Fruit fly (Drosophila melanogaster) whole organism, embryonic: Measurements from ENCODE around the gene Art8.
A peak's percentile ranks its signal among the peaks of the same experiment; 100 is the strongest.

Source experiments
- Aef1 ChIP-seq: fragments of 200-800 bp; sonication (Bioruptor generic); IDR thresholded peaks from 3 replicates; pipeline ENCODE4 v1.3.6; 2022; ENCODE audit warnings: missing biosample characterization, missing genetic modification characterization
- Asciz ChIP-seq: fragments of 200-800 bp; sonication (Bioruptor generic); optimal IDR thresholded peaks from 2 replicates; lab custom pipeline; 2017; ENCODE audit warnings: missing biosample characterization, mild to moderate bottlenecking, missing genetic modification characterization, missing genetic modification reagents
- C15 ChIP-seq: fragments of 200-800 bp; sonication (Bioruptor generic); IDR thresholded peaks from 3 replicates; pipeline ENCODE4 v1.3.6; 2022; ENCODE audit warnings: missing biosample characterization, missing genetic modification characterization
- CG10959 ChIP-seq: fragments of 200-800 bp; sonication (Bioruptor generic); IDR thresholded peaks from 2 replicates; pipeline ENCODE4 v1.3.6; 2022; ENCODE audit warnings: missing biosample characterization, missing genetic modification characterization
- CG12236 ChIP-seq: fragments of 200-800 bp; sonication (Bioruptor generic); optimal IDR thresholded peaks from 2 replicates; lab custom pipeline; 2016; ENCODE audit warnings: missing biosample characterization, missing genetic modification characterization
- CG12299 ChIP-seq: fragments of 200-800 bp; sonication (Bioruptor generic); optimal IDR thresholded peaks from 2 replicates; lab custom pipeline; 2018; ENCODE audit warnings: missing biosample characterization, mild to moderate bottlenecking, missing genetic modification characterization
- CG14014 ChIP-seq: fragments of 200-800 bp; sonication (Bioruptor generic); IDR thresholded peaks from 2 replicates; pipeline ENCODE4 v1.3.6; 2022; ENCODE audit warnings: missing biosample characterization, missing genetic modification characterization
- CG14965 ChIP-seq: fragments of 200-800 bp; sonication (Bioruptor generic); optimal IDR thresholded peaks from 2 replicates; lab custom pipeline; 2016; ENCODE audit warnings: missing biosample characterization, missing genetic modification characterization, borderline replicate concordance
- CG1529 ChIP-seq: fragments of 200-800 bp; sonication (Bioruptor generic); optimal IDR thresholded peaks from 3 replicates; lab custom pipeline; 2018; ENCODE audit warnings: missing biosample characterization, missing genetic modification characterization
- CG15514 ChIP-seq: fragments of 200-800 bp; sonication (Bioruptor generic); optimal IDR thresholded peaks from 3 replicates; lab custom pipeline; 2017; ENCODE audit warnings: missing biosample characterization, missing genetic modification characterization, mild to moderate bottlenecking, moderate library complexity, missing genetic modification reagents
- CG16779 ChIP-seq: fragments of 200-800 bp; sonication (Bioruptor generic); IDR thresholded peaks from 2 replicates; pipeline ENCODE4 v1.3.6; 2022; ENCODE audit warnings: missing biosample characterization, missing genetic modification characterization
- CG16813 ChIP-seq: fragments of 200-800 bp; sonication (Bioruptor generic); IDR thresholded peaks from 3 replicates; pipeline ENCODE4 v1.3.6; 2022; ENCODE audit warnings: missing biosample characterization, missing genetic modification characterization; ENCODE audit not compliant: partially characterized antibody
- CG18262 ChIP-seq: fragments of 200-800 bp; optimal IDR thresholded peaks from 3 replicates; lab custom pipeline; 2019; ENCODE audit warnings: missing biosample characterization, mild to moderate bottlenecking, missing genetic modification characterization, moderate library complexity
- CG1832 ChIP-seq: fragments of 200-800 bp; sonication (Bioruptor generic); optimal IDR thresholded peaks from 2 replicates; lab custom pipeline; 2017; ENCODE audit warnings: missing biosample characterization, mild to moderate bottlenecking, missing genetic modification characterization, inconsistent platforms
- CG18476 ChIP-seq: fragments of 200-800 bp; sonication (Bioruptor generic); optimal IDR thresholded peaks from 2 replicates; lab custom pipeline; 2016; ENCODE audit warnings: missing biosample characterization, mild to moderate bottlenecking, missing genetic modification characterization
- CG30020 ChIP-seq: fragments of 200-800 bp; optimal IDR thresholded peaks from 2 replicates; lab custom pipeline; 2019; ENCODE audit warnings: missing biosample characterization, mild to moderate bottlenecking, missing genetic modification characterization, moderate library complexity
- CG31441 ChIP-seq: fragments of 200-800 bp; sonication (Bioruptor generic); IDR thresholded peaks from 2 replicates; pipeline ENCODE4 v1.3.6; 2022; ENCODE audit warnings: missing biosample characterization, missing genetic modification characterization
- CG34224 ChIP-seq: fragments of 200-800 bp; sonication (Bioruptor generic); IDR thresholded peaks from 3 replicates; pipeline ENCODE4 v1.3.6; 2022; ENCODE audit warnings: missing biosample characterization, missing genetic modification characterization; ENCODE audit not compliant: partially characterized antibody
- CG3838 ChIP-seq: fragments of 200-800 bp; sonication (Bioruptor generic); optimal IDR thresholded peaks from 3 replicates; lab custom pipeline; 2016; ENCODE audit warnings: missing biosample characterization, missing genetic modification characterization
- CG4328 ChIP-seq: fragments of 200-800 bp; sonication (Bioruptor generic); optimal IDR thresholded peaks from 3 replicates; lab custom pipeline; 2017; ENCODE audit warnings: missing biosample characterization, missing genetic modification reagents, missing genetic modification characterization
- CG5245 ChIP-seq: fragments of 200-800 bp; sonication (Bioruptor generic); optimal IDR thresholded peaks from 3 replicates; lab custom pipeline; 2016; ENCODE audit warnings: missing biosample characterization, missing genetic modification characterization
- CG7839 ChIP-seq: fragments of 200-800 bp; sonication (Bioruptor generic); optimal IDR thresholded peaks from 3 replicates; lab custom pipeline; 2018; ENCODE audit warnings: missing biosample characterization, mild to moderate bottlenecking, missing genetic modification characterization, moderate library complexity
- CG8924 ChIP-seq: fragments of 200-800 bp; optimal IDR thresholded peaks from 3 replicates; lab custom pipeline; 2019; ENCODE audit warnings: missing biosample characterization, mild to moderate bottlenecking, missing genetic modification characterization, moderate library complexity
- CG9797 ChIP-seq: fragments of 200-800 bp; sonication (Bioruptor generic); optimal IDR thresholded peaks from 3 replicates; lab custom pipeline; 2018; ENCODE audit warnings: missing biosample characterization, mild to moderate bottlenecking, missing genetic modification characterization
- Dip3 ChIP-seq: fragments of 200-800 bp; sonication (Bioruptor generic); optimal IDR thresholded peaks from 3 replicates; lab custom pipeline; 2016; ENCODE audit warnings: missing biosample characterization, missing genetic modification characterization
- Meics ChIP-seq: fragments of 200-800 bp; sonication (Bioruptor generic); optimal IDR thresholded peaks from 2 replicates; lab custom pipeline; 2017; ENCODE audit warnings: missing biosample characterization, mild to moderate bottlenecking, missing genetic modification characterization
- Opbp ChIP-seq: fragments of 200-800 bp; sonication (Bioruptor generic); IDR thresholded peaks from 3 replicates; pipeline ENCODE4 v1.3.6; 2022; ENCODE audit warnings: missing biosample characterization, missing genetic modification characterization; ENCODE audit not compliant: partially characterized antibody
- PHDP ChIP-seq: fragments of 200-800 bp; sonication (Bioruptor generic); optimal IDR thresholded peaks from 3 replicates; lab custom pipeline; 2018; ENCODE audit warnings: missing biosample characterization, mild to moderate bottlenecking, missing genetic modification characterization, moderate library complexity
- Poxn ChIP-seq: fragments of 200-800 bp; sonication (Bioruptor generic); IDR thresholded peaks from 2 replicates; pipeline ENCODE4 v1.3.6; 2022; ENCODE audit warnings: missing biosample characterization, missing genetic modification characterization
- amos ChIP-seq: fragments of 200-800 bp; sonication (Bioruptor generic); IDR thresholded peaks from 2 replicates; pipeline ENCODE4 v1.3.6; 2022; ENCODE audit warnings: missing biosample characterization, missing genetic modification characterization; ENCODE audit not compliant: partially characterized antibody
- ato ChIP-seq: fragments of 200-800 bp; sonication (Bioruptor generic); IDR thresholded peaks from 2 replicates; pipeline ENCODE4 v1.3.6; 2022; ENCODE audit warnings: missing biosample characterization, missing genetic modification characterization; ENCODE audit not compliant: partially characterized antibody
- bowl ChIP-seq: fragments of 200-800 bp; sonication (Bioruptor generic); IDR thresholded peaks from 2 replicates; pipeline ENCODE4 v1.3.6; 2022; ENCODE audit warnings: missing biosample characterization, missing genetic modification characterization
- bsh ChIP-seq, 2 experiments: fragments of 200-800 bp; sonication (Bioruptor generic); optimal IDR thresholded peaks; 2 replicates each; lab custom pipeline; 2017 to 2018; ENCODE audit warnings: mild to moderate bottlenecking in 2 of 2, missing biosample characterization in 2 of 2, missing genetic modification characterization in 2 of 2, moderate library complexity in 1 of 2
- chif ChIP-seq, 2 experiments: fragments of 200-800 bp; sonication (Bioruptor generic); optimal IDR thresholded peaks; 3 replicates each; lab custom pipeline; 2016; ENCODE audit warnings: missing biosample characterization in 2 of 2, missing genetic modification characterization in 2 of 2
- dati ChIP-seq: fragments of 200-800 bp; sonication (Bioruptor generic); IDR thresholded peaks from 2 replicates; pipeline ENCODE4 v1.3.6; 2022; ENCODE audit warnings: missing biosample characterization, missing genetic modification characterization
- dmrt99B ChIP-seq: fragments of 200-800 bp; sonication (Bioruptor generic); optimal IDR thresholded peaks from 2 replicates; lab custom pipeline; 2018; ENCODE audit warnings: missing biosample characterization, mild to moderate bottlenecking, missing genetic modification characterization, moderate library complexity
- fd64A ChIP-seq: fragments of 200-800 bp; sonication (Bioruptor generic); optimal IDR thresholded peaks from 3 replicates; lab custom pipeline; 2018; ENCODE audit warnings: missing biosample characterization, mild to moderate bottlenecking, missing genetic modification characterization
- ham ChIP-seq: fragments of 200-800 bp; sonication (Bioruptor generic); IDR thresholded peaks from 2 replicates; pipeline ENCODE4 v1.3.6; 2022; ENCODE audit warnings: missing biosample characterization, missing genetic modification characterization
- kni ChIP-seq: fragments of 200-800 bp; sonication (Bioruptor generic); optimal IDR thresholded peaks from 3 replicates; lab custom pipeline; 2017; ENCODE audit warnings: mild to moderate bottlenecking, missing biosample characterization, missing genetic modification reagents, missing genetic modification characterization
- mirr ChIP-seq: fragments of 200-800 bp; sonication (Bioruptor generic); optimal IDR thresholded peaks from 3 replicates; lab custom pipeline; 2018; ENCODE audit warnings: missing biosample characterization, mild to moderate bottlenecking, missing genetic modification characterization
- odd ChIP-seq: fragments of 200-800 bp; sonication (Bioruptor generic); optimal IDR thresholded peaks from 2 replicates; lab custom pipeline; 2017; ENCODE audit warnings: missing biosample characterization, mild to moderate bottlenecking, missing genetic modification characterization
- onecut ChIP-seq: fragments of 200-800 bp; sonication (Bioruptor generic); IDR thresholded peaks from 2 replicates; pipeline ENCODE4 v1.3.6; 2022; ENCODE audit warnings: missing biosample characterization, missing genetic modification characterization
- sima ChIP-seq: fragments of 200-800 bp; sonication (Bioruptor generic); optimal IDR thresholded peaks from 2 replicates; lab custom pipeline; 2016; ENCODE audit warnings: missing biosample characterization, missing genetic modification characterization
- slou ChIP-seq: fragments of 200-800 bp; sonication (Bioruptor generic); optimal IDR thresholded peaks from 3 replicates; lab custom pipeline; 2016; ENCODE audit warnings: missing biosample characterization, missing genetic modification characterization
- sug ChIP-seq: fragments of 200-800 bp; optimal IDR thresholded peaks from 2 replicates; lab custom pipeline; 2019; ENCODE audit warnings: missing biosample characterization, mild to moderate bottlenecking, missing genetic modification characterization, moderate library complexity
- trh ChIP-seq: fragments of 200-800 bp; sonication (Bioruptor generic); optimal IDR thresholded peaks from 2 replicates; lab custom pipeline; 2016; ENCODE audit warnings: missing biosample characterization, missing genetic modification characterization
- tup ChIP-seq: fragments of 200-800 bp; sonication (Bioruptor generic); optimal IDR thresholded peaks from 2 replicates; lab custom pipeline; 2016; ENCODE audit warnings: missing biosample characterization, mild to moderate bottlenecking, missing genetic modification characterization, moderate library complexity
- zfh2 ChIP-seq: fragments of 200-800 bp; sonication (Bioruptor generic); optimal IDR thresholded peaks from 2 replicates; lab custom pipeline; 2016; ENCODE audit warnings: missing biosample characterization, missing genetic modification characterization

The Art8 gene

dm6 chr2L:11003925-11004673 is 6.8 kb downstream of the Art8 start, which contains the start of gene RpL9 (continued):
- 0 out of 2 replicates have a peak, but pooled peaks have one; percentile 35 for TF ChIP-seq dati (GFP tag; lab: Robert Waterston, UW)
- peak; percentile 57 for TF ChIP-seq CG9797 (GFP tag; lab: Kevin White, UChicago)
- TF ChIP-seq CG16779 (GFP tag; lab: Robert Waterston, UW): peak; percentile 75
- TF ChIP-seq PHDP (tag; lab: Kevin White, UChicago): peak; percentile 82
- TF ChIP-seq CG15514 (GFP tag; lab: Kevin White, UChicago): peak; percentile 82
- peak; percentile 37 for TF ChIP-seq CG12236
- no peak for TF ChIP-seq fd64A (GFP tag; lab: Kevin White, UChicago)
- TF ChIP-seq CG4328 (GFP tag; lab: Kevin White, UChicago): peak; percentile 83
- TF ChIP-seq CG31441 (GFP tag; lab: Robert Waterston, UW): no peak; the same call in none of the 2 replicates
- TF ChIP-seq Asciz (GFP tag; lab: Kevin White, UChicago): peak; percentile 78
- TF ChIP-seq ato (GFP tag; lab: Robert Waterston, UW): no peak
- TF ChIP-seq zfh2: no peak
- TF ChIP-seq CG18476: no peak
- TF ChIP-seq slou (GFP tag; lab: Kevin White, UChicago): peak; percentile 9
- TF ChIP-seq CG1529 (GFP tag; lab: Kevin White, UChicago): peak; percentile 69
- no peak for TF ChIP-seq Poxn (GFP tag; lab: Robert Waterston, UW)
- TF ChIP-seq CG3838 (GFP tag; lab: Kevin White, UChicago): no peak
- peak; percentile 45 for TF ChIP-seq Dip3 (GFP tag; lab: Kevin White, UChicago)
- TF ChIP-seq Meics (GFP tag; lab: Kevin White, UChicago): peak; percentile 86
- TF ChIP-seq CG16813: no peak
- TF ChIP-seq CG7839 (tag; lab: Kevin White, UChicago): no peak
- TF ChIP-seq sima (GFP tag; lab: Kevin White, UChicago): peak; percentile 9
- TF ChIP-seq bsh (GFP tag; optimal IDR thresholded peaks at IDR 0.05; lab: Kevin White, UChicago): peak in 1 of 2 experiments; percentile 65
- TF ChIP-seq C15: peak; percentile 61; the same call in 1 of the 3 replicates
- TF ChIP-seq sug: peak; percentile 64
- peak; percentile 37 for TF ChIP-seq trh (GFP tag; lab: Kevin White, UChicago)
- TF ChIP-seq kni (GFP tag; lab: Kevin White, UChicago): no peak
- no peak for TF ChIP-seq Aef1 (GFP tag; lab: Robert Waterston, UW)
- TF ChIP-seq CG10959 (GFP tag; lab: Robert Waterston, UW): no peak; the same call in 1 of the 2 replicates
- no peak for TF ChIP-seq CG8924 (tag; lab: Kevin White, UChicago)
- no peak for TF ChIP-seq CG34224
- TF ChIP-seq amos (GFP tag; lab: Robert Waterston, UW): no peak; the same call in 1 of the 2 replicates
- TF ChIP-seq CG30020 (tag; lab: Kevin White, UChicago): peak; percentile 17
- TF ChIP-seq mirr (GFP tag; lab: Kevin White, UChicago): no peak
- TF ChIP-seq CG1832 (GFP tag; lab: Kevin White, UChicago): no peak
- TF ChIP-seq onecut: peak; percentile 85
- peak; percentile 78 for TF ChIP-seq CG12299 (tag; lab: Kevin White, UChicago)
- peak; percentile 72; the same call in 1 of the 2 replicates for TF ChIP-seq CG14014
- no peak for TF ChIP-seq tup (GFP tag; lab: Kevin White, UChicago)
- TF ChIP-seq dmrt99B: no peak
- TF ChIP-seq Opbp (GFP tag; lab: Robert Waterston, UW): no peak
- TF ChIP-seq odd (GFP tag; lab: Kevin White, UChicago): peak; percentile 87
- TF ChIP-seq CG5245: peak; percentile 20
- TF ChIP-seq chif (GFP tag; optimal IDR thresholded peaks at IDR 0.05; lab: Kevin White, UChicago): peak in 1 of 2 experiments; percentile 28
- peak; percentile 64; the same call in 1 of the 2 replicates for TF ChIP-seq bowl (GFP tag; lab: Robert Waterston, UW)
- no peak for TF ChIP-seq CG14965 (GFP tag; lab: Kevin White, UChicago)
- TF ChIP-seq ham (GFP tag; lab: Robert Waterston, UW): no peak
- peak; percentile 64 for TF ChIP-seq CG18262 (tag; lab: Kevin White, UChicago)
